Worm (Caenorhabditis elegans): ENCODE data around the gene T04C12.9.

ce11 chrV:11087519-11087998 lies 24.5 kb upstream of the T04C12.9 start, which contains the start of gene Y42A5A.1:
- TF ChIP-seq ces-1 (GFP tag; optimal IDR thresholded peaks at IDR 0.05) (no peak), ztf-11 (tag; optimal IDR thresholded peaks at IDR 0.05) (no peak)
